Worm (Caenorhabditis elegans) whole organism, late embryonic: Measurements from ENCODE around the gene C14C11.1.

ENCODE experiments used
- T23F11.4 ChIP-seq: fragments of 200-800 bp; sonication (Bioruptor generic); optimal IDR thresholded peaks from 2 replicates; lab custom pipeline; 2018; ENCODE audit warnings: mild to moderate bottlenecking, missing genetic modification characterization, missing compliant biosample characterization
- ama-1 ChIP-seq: fragments of 150-350 bp; optimal IDR thresholded peaks from 2 replicates; lab custom pipeline; 2014
- ceh-14 ChIP-seq: sonication (generic microtip); optimal IDR thresholded peaks from 2 replicates; lab custom pipeline; 2016; ENCODE audit warnings: missing genotype, missing genetic modification characterization, missing compliant biosample characterization
- ceh-19 ChIP-seq: fragments of 200-800 bp; sonication (Bioruptor generic); optimal IDR thresholded peaks from 2 replicates; lab custom pipeline; 2018; ENCODE audit warnings: mild to moderate bottlenecking, missing genetic modification characterization, missing compliant biosample characterization
- che-1 ChIP-seq: sonication (generic microtip); optimal IDR thresholded peaks from 2 replicates; lab custom pipeline; 2016; ENCODE audit warnings: mild to moderate bottlenecking, missing genetic modification characterization, missing compliant biosample characterization
- fkh-6 ChIP-seq: sonication (generic microtip); optimal IDR thresholded peaks from 2 replicates; lab custom pipeline; 2016; ENCODE audit warnings: missing genetic modification characterization, missing compliant biosample characterization
- nfya-1 ChIP-seq: sonication (generic microtip); optimal IDR thresholded peaks from 2 replicates; lab custom pipeline; 2017; ENCODE audit warnings: missing genetic modification characterization, mild to moderate bottlenecking, missing compliant biosample characterization, antibody characterized with exemption, moderate library complexity
- pag-3 ChIP-seq: sonication (generic microtip); optimal IDR thresholded peaks from 2 replicates; lab custom pipeline; 2016; ENCODE audit warnings: missing compliant biosample characterization, missing genetic modification characterization, borderline replicate concordance
- pat-9 ChIP-seq: fragments of 200-800 bp; sonication (Bioruptor generic); optimal IDR thresholded peaks from 2 replicates; lab custom pipeline; 2018; ENCODE audit warnings: mild to moderate bottlenecking, missing genetic modification characterization, moderate library complexity, missing compliant biosample characterization
- pha-4 ChIP-seq: fragments of 150-350 bp; optimal IDR thresholded peaks from 2 replicates; lab custom pipeline; 2018; ENCODE audit warnings: missing biosample characterization, missing genetic modification reagents, missing genetic modification characterization
- sdc-2 ChIP-seq: sonication (generic microtip); optimal IDR thresholded peaks from 2 replicates; lab custom pipeline; 2016; ENCODE audit warnings: missing genotype, missing genetic modification characterization, missing compliant biosample characterization
- ttx-3 ChIP-seq: sonication (generic microtip); optimal IDR thresholded peaks from 2 replicates; lab custom pipeline; 2016; ENCODE audit warnings: missing genetic modification reagents, missing genetic modification characterization, missing compliant biosample characterization
- unc-42 ChIP-seq: sonication (generic microtip); optimal IDR thresholded peaks from 2 replicates; lab custom pipeline; 2016; ENCODE audit warnings: missing genotype, missing genetic modification characterization, missing compliant biosample characterization
- unc-55 ChIP-seq: sonication (generic microtip); optimal IDR thresholded peaks from 2 replicates; lab custom pipeline; 2017; ENCODE audit warnings: missing biosample characterization, missing genetic modification reagents, missing genetic modification characterization

DNA sequence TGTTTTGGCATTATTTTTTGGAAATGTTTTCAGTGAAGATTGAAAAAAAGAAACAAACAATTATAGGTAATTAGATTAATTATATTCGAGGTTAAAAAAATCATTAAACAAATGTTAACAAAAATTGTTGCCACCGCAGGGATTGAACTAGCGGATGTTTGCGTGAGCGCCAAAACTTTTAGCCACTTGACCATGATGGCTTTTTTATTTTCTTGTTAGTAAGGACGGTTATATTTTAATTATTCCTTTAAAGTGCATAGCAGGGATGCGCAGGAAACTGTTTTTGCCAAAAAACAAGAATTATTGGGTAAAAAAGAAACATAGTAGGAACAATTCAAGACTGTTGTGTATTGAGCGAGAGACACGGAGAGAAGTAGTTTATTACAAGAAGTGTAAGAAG is 3.9 kb downstream of the C14C11.1 start:
- TF ChIP-seq unc-42 (tag; lab: Kevin White, UChicago) (no peak), sdc-2 (tag; lab: Kevin White, UChicago) (no peak), ama-1 (lab: Kevin White, UChicago) (no peak), ttx-3 (tag; lab: Kevin White, UChicago) (no peak), ceh-19 (GFP tag; lab: Kevin White, UChicago) (no peak), fkh-6 (tag; lab: Kevin White, UChicago) (no peak), pag-3 (tag; lab: Kevin White, UChicago) (no peak), nfya-1 (tag; lab: Kevin White, UChicago) (no peak), pha-4 (tag; lab: Kevin White, UChicago) (no peak), che-1 (no peak), T23F11.4 (GFP tag; lab: Kevin White, UChicago) (no peak), ceh-14 (tag; lab: Kevin White, UChicago) (no peak), unc-55 (GFP tag; lab: Kevin White, UChicago) (no peak), pat-9 (tag; lab: Kevin White, UChicago) (no peak)
